Fruit fly (Drosophila melanogaster) whole organism, embryonic: ENCODE measurements around the gene CG3119.

Experiments
- ATbp ChIP-seq: fragments of 200-800 bp; sonication (Bioruptor generic); optimal IDR thresholded peaks from 2 replicates; lab custom pipeline; 2017; ENCODE audit warnings: missing biosample characterization, mild to moderate bottlenecking, missing genetic modification characterization, missing genetic modification reagents
- Adf1 ChIP-seq: fragments of 200-800 bp; sonication (Bioruptor generic); IDR thresholded peaks from 2 replicates; pipeline ENCODE4 v1.3.6; 2022; ENCODE audit warnings: missing biosample characterization, missing genetic modification characterization
- Atf-2 ChIP-seq: fragments of 200-800 bp; sonication (Bioruptor generic); optimal IDR thresholded peaks from 2 replicates; lab custom pipeline; 2016; ENCODE audit warnings: missing biosample characterization, missing genetic modification characterization
- BEAF-32 ChIP-seq: fragments of 200-800 bp; sonication (Bioruptor generic); optimal IDR thresholded peaks from 3 replicates; lab custom pipeline; 2017; ENCODE audit warnings: missing biosample characterization, missing genetic modification characterization, mild to moderate bottlenecking, moderate library complexity, missing genetic modification reagents
- CG10431 ChIP-seq: fragments of 200-800 bp; sonication (Bioruptor generic); optimal IDR thresholded peaks from 3 replicates; lab custom pipeline; 2018; ENCODE audit warnings: missing biosample characterization, mild to moderate bottlenecking, missing genetic modification characterization
- CG11456 ChIP-seq: fragments of 200-800 bp; sonication (Bioruptor generic); IDR thresholded peaks from 3 replicates; pipeline ENCODE4 v1.3.6; 2022; ENCODE audit warnings: missing biosample characterization, missing genetic modification characterization
- CG1233 ChIP-seq: fragments of 200-800 bp; sonication (Bioruptor generic); optimal IDR thresholded peaks from 4 replicates; lab custom pipeline; 2018; ENCODE audit warnings: missing biosample characterization, mild to moderate bottlenecking, missing genetic modification characterization
- CG12659 ChIP-seq: fragments of 200-800 bp; sonication (Bioruptor generic); optimal IDR thresholded peaks from 3 replicates; lab custom pipeline; 2017; ENCODE audit warnings: mild to moderate bottlenecking, missing biosample characterization, missing genetic modification reagents, missing genetic modification characterization
- CG13624 ChIP-seq: fragments of 200-800 bp; sonication (Bioruptor generic); optimal IDR thresholded peaks from 2 replicates; lab custom pipeline; 2016; ENCODE audit warnings: missing biosample characterization, missing genetic modification characterization
- CG1647 ChIP-seq: fragments of 200-800 bp; sonication (Bioruptor generic); optimal IDR thresholded peaks from 3 replicates; lab custom pipeline; 2016; ENCODE audit warnings: missing biosample characterization, missing genetic modification characterization
- CG16779 ChIP-seq: fragments of 200-800 bp; sonication (Bioruptor generic); IDR thresholded peaks from 2 replicates; pipeline ENCODE4 v1.3.6; 2022; ENCODE audit warnings: missing biosample characterization, missing genetic modification characterization
- CG17361 ChIP-seq: fragments of 200-800 bp; sonication (Bioruptor generic); IDR thresholded peaks from 3 replicates; pipeline ENCODE4 v1.3.6; 2022; ENCODE audit warnings: missing biosample characterization, missing genetic modification characterization
- CG17829 ChIP-seq: fragments of 200-800 bp; optimal IDR thresholded peaks from 2 replicates; lab custom pipeline; 2019; ENCODE audit warnings: missing biosample characterization, mild to moderate bottlenecking, missing genetic modification characterization, moderate library complexity
- CG2116 ChIP-seq: fragments of 200-800 bp; sonication (Bioruptor generic); optimal IDR thresholded peaks from 3 replicates; lab custom pipeline; 2018; ENCODE audit warnings: missing biosample characterization, mild to moderate bottlenecking, missing genetic modification characterization
- CG31224 ChIP-seq: fragments of 200-800 bp; sonication (Bioruptor generic); IDR thresholded peaks from 2 replicates; pipeline ENCODE4 v1.3.6; 2022; ENCODE audit warnings: missing biosample characterization, missing genetic modification characterization
- CG3163 ChIP-seq: fragments of 200-800 bp; sonication (Bioruptor generic); optimal IDR thresholded peaks from 3 replicates; lab custom pipeline; 2016; ENCODE audit warnings: missing biosample characterization, missing genetic modification characterization
- CG4360 ChIP-seq: fragments of 200-800 bp; sonication (Bioruptor generic); IDR thresholded peaks from 2 replicates; pipeline ENCODE4 v1.3.6; 2022; ENCODE audit warnings: missing biosample characterization, missing genetic modification characterization
- CG6272 ChIP-seq: fragments of 200-800 bp; sonication (Bioruptor generic); IDR thresholded peaks from 2 replicates; pipeline ENCODE4 v1.3.6; 2022; ENCODE audit warnings: missing biosample characterization, missing genetic modification characterization
- CG6654 ChIP-seq: fragments of 200-800 bp; sonication (Bioruptor generic); optimal IDR thresholded peaks from 2 replicates; lab custom pipeline; 2017; ENCODE audit warnings: missing biosample characterization, mild to moderate bottlenecking, missing genetic modification characterization
- CG6765 ChIP-seq: fragments of 200-800 bp; sonication (Bioruptor generic); optimal IDR thresholded peaks from 3 replicates; lab custom pipeline; 2017; ENCODE audit warnings: missing biosample characterization, mild to moderate bottlenecking, missing genetic modification characterization
- CG8089 ChIP-seq: fragments of 200-800 bp; sonication (Bioruptor generic); optimal IDR thresholded peaks from 3 replicates; lab custom pipeline; 2016; ENCODE audit warnings: missing biosample characterization, missing genetic modification characterization
- CG8281 ChIP-seq: fragments of 200-800 bp; sonication (Bioruptor generic); optimal IDR thresholded peaks from 2 replicates; lab custom pipeline; 2018; ENCODE audit warnings: missing biosample characterization, mild to moderate bottlenecking, missing genetic modification characterization, moderate library complexity
- CG8388 ChIP-seq: fragments of 200-800 bp; sonication (Bioruptor generic); optimal IDR thresholded peaks from 2 replicates; lab custom pipeline; 2019; ENCODE audit warnings: missing biosample characterization, mild to moderate bottlenecking, missing genetic modification characterization, moderate library complexity
- CG8944 ChIP-seq: fragments of 200-800 bp; sonication (Bioruptor generic); optimal IDR thresholded peaks from 3 replicates; lab custom pipeline; 2016; ENCODE audit warnings: missing biosample characterization, missing genetic modification characterization
- CG9876 ChIP-seq: fragments of 200-800 bp; sonication (Bioruptor generic); optimal IDR thresholded peaks from 2 replicates; lab custom pipeline; 2016; ENCODE audit warnings: missing biosample characterization, missing genetic modification characterization
- Camta ChIP-seq: fragments of 200-800 bp; sonication (Bioruptor generic); optimal IDR thresholded peaks from 2 replicates; lab custom pipeline; 2016; ENCODE audit warnings: missing biosample characterization, missing genetic modification characterization
- Chrac-16 ChIP-seq: fragments of 200-800 bp; sonication (Bioruptor generic); optimal IDR thresholded peaks from 3 replicates; lab custom pipeline; 2016; ENCODE audit warnings: missing biosample characterization, missing genetic modification characterization
- Elba2 ChIP-seq: fragments of 200-800 bp; sonication (Bioruptor generic); optimal IDR thresholded peaks from 3 replicates; lab custom pipeline; 2016; ENCODE audit warnings: missing biosample characterization, missing genetic modification characterization
- Ets65A ChIP-seq: fragments of 200-800 bp; sonication (Bioruptor generic); peaks from one replicate; lab custom pipeline; 2016; ENCODE audit warnings: missing biosample characterization, missing genetic modification characterization
- Fer2 ChIP-seq: fragments of 200-800 bp; sonication (Bioruptor generic); optimal IDR thresholded peaks from 2 replicates; lab custom pipeline; 2018; ENCODE audit warnings: missing biosample characterization, mild to moderate bottlenecking, missing genetic modification characterization, moderate library complexity
- GATAe ChIP-seq: fragments of 200-800 bp; sonication (Bioruptor generic); conservative IDR thresholded peaks from 2 replicates; pipeline ENCODE4 v1.3.6; 2022; ENCODE audit warnings: missing biosample characterization, missing genetic modification characterization
- Gsc ChIP-seq: fragments of 200-800 bp; sonication (Bioruptor generic); IDR thresholded peaks from 2 replicates; pipeline ENCODE4 v1.3.6; 2022; ENCODE audit warnings: missing biosample characterization, missing genetic modification characterization
- HLH3B ChIP-seq: fragments of 200-800 bp; sonication (Bioruptor generic); IDR thresholded peaks from 2 replicates; pipeline ENCODE4 v1.3.6; 2022; ENCODE audit warnings: missing biosample characterization, missing genetic modification characterization
- MTF-1 ChIP-seq: fragments of 200-800 bp; sonication (Bioruptor generic); optimal IDR thresholded peaks from 2 replicates; lab custom pipeline; 2018; ENCODE audit warnings: missing biosample characterization, mild to moderate bottlenecking, missing genetic modification characterization, borderline replicate concordance
- Myb ChIP-seq: fragments of 200-800 bp; sonication (Bioruptor generic); optimal IDR thresholded peaks from 2 replicates; lab custom pipeline; 2016; ENCODE audit warnings: missing biosample characterization, missing genetic modification characterization
- Nf-YC ChIP-seq: fragments of 200-800 bp; optimal IDR thresholded peaks from 3 replicates; lab custom pipeline; 2019; ENCODE audit warnings: missing biosample characterization, mild to moderate bottlenecking, missing genetic modification characterization, moderate library complexity
- Oaz ChIP-seq: fragments of 200-800 bp; sonication (Bioruptor generic); IDR thresholded peaks from 2 replicates; pipeline ENCODE4 v1.3.6; 2022; ENCODE audit warnings: missing biosample characterization, missing genetic modification characterization
- ap ChIP-seq: fragments of 200-800 bp; sonication (Bioruptor generic); IDR thresholded peaks from 2 replicates; pipeline ENCODE4 v1.3.6; 2022; ENCODE audit warnings: missing biosample characterization, missing genetic modification characterization
- ash1 ChIP-seq: fragments of 200-800 bp; sonication (Bioruptor generic); optimal IDR thresholded peaks from 2 replicates; lab custom pipeline; 2018; ENCODE audit warnings: missing biosample characterization, mild to moderate bottlenecking, missing genetic modification characterization
- chif ChIP-seq, 2 experiments: fragments of 200-800 bp; sonication (Bioruptor generic); optimal IDR thresholded peaks; 3 replicates each; lab custom pipeline; 2016; ENCODE audit warnings: missing biosample characterization in 2 of 2, missing genetic modification characterization in 2 of 2
- dan ChIP-seq: fragments of 200-800 bp; sonication (Bioruptor generic); IDR thresholded peaks from 2 replicates; pipeline ENCODE4 v1.3.6; 2022; ENCODE audit warnings: missing biosample characterization, missing genetic modification characterization
- disco-r ChIP-seq: fragments of 200-800 bp; sonication (Bioruptor generic); optimal IDR thresholded peaks from 2 replicates; lab custom pipeline; 2016; ENCODE audit warnings: missing biosample characterization, missing genetic modification characterization
- dmrt11E ChIP-seq: fragments of 200-800 bp; sonication (Bioruptor generic); optimal IDR thresholded peaks from 3 replicates; lab custom pipeline; 2018; ENCODE audit warnings: missing biosample characterization, mild to moderate bottlenecking, missing genetic modification characterization, moderate library complexity
- fd64A ChIP-seq: fragments of 200-800 bp; sonication (Bioruptor generic); optimal IDR thresholded peaks from 3 replicates; lab custom pipeline; 2018; ENCODE audit warnings: missing biosample characterization, mild to moderate bottlenecking, missing genetic modification characterization
- fu2 ChIP-seq: fragments of 200-800 bp; sonication (Bioruptor generic); optimal IDR thresholded peaks from 2 replicates; lab custom pipeline; 2016; ENCODE audit warnings: missing biosample characterization, missing genetic modification characterization
- ham ChIP-seq: fragments of 200-800 bp; sonication (Bioruptor generic); IDR thresholded peaks from 2 replicates; pipeline ENCODE4 v1.3.6; 2022; ENCODE audit warnings: missing biosample characterization, missing genetic modification characterization
- nau ChIP-seq: fragments of 200-800 bp; sonication (Bioruptor generic); optimal IDR thresholded peaks from 3 replicates; lab custom pipeline; 2017; ENCODE audit warnings: missing biosample characterization, mild to moderate bottlenecking, missing genetic modification characterization, missing genetic modification reagents
- onecut ChIP-seq: fragments of 200-800 bp; sonication (Bioruptor generic); IDR thresholded peaks from 2 replicates; pipeline ENCODE4 v1.3.6; 2022; ENCODE audit warnings: missing biosample characterization, missing genetic modification characterization
- ro ChIP-seq: fragments of 200-800 bp; sonication (Bioruptor generic); IDR thresholded peaks from 2 replicates; pipeline ENCODE4 v1.3.6; 2022; ENCODE audit warnings: missing biosample characterization, missing genetic modification characterization
- sc ChIP-seq, 3 experiments: fragments of >200 bp in 2 of 3; fragments of 200-800 bp in 1 of 3; sonication (Bioruptor generic) in 1 of 3; optimal IDR thresholded peaks; 2 replicates in 2 of 3; 3 replicates in 1 of 3; lab custom pipeline; 2017; ENCODE audit warnings: mild to moderate bottlenecking in 1 of 3, missing biosample characterization in 1 of 3, missing genetic modification characterization in 1 of 3, missing genetic modification reagents in 1 of 3
- sens-2 ChIP-seq: fragments of 200-800 bp; sonication (Bioruptor generic); IDR thresholded peaks from 2 replicates; pipeline ENCODE4 v1.3.6; 2022; ENCODE audit warnings: missing biosample characterization, missing genetic modification characterization
- sisA ChIP-seq: fragments of 200-800 bp; sonication (Bioruptor generic); IDR thresholded peaks from 2 replicates; pipeline ENCODE4 v1.3.6; 2022; ENCODE audit warnings: missing biosample characterization, missing genetic modification characterization

The CG3119 gene

dm6 chr2L:2864601-2865000, 27.0 kb upstream of the CG3119 start (continued):
- TF ChIP-seq CG8281, result no peak
- TF ChIP-seq ash1 (GFP tag; lab: Kevin White, UChicago), result no peak
- TF ChIP-seq CG11456 (GFP tag; lab: Robert Waterston, UW), result no peak
- no peak for TF ChIP-seq Myb
- no peak for TF ChIP-seq sens-2 (GFP tag; lab: Robert Waterston, UW)
- peak; percentile 18; the same call in 1 of the 2 replicates for TF ChIP-seq HLH3B (GFP tag; lab: Robert Waterston, UW)
- no peak for TF ChIP-seq Chrac-16 (GFP tag; lab: Kevin White, UChicago)
- peak; percentile 2 for TF ChIP-seq disco-r
- TF ChIP-seq Atf-2, result no peak
- no peak for TF ChIP-seq CG6654 (GFP tag; lab: Kevin White, UChicago)
- TF ChIP-seq BEAF-32 (GFP tag; lab: Kevin White, UChicago), result no peak
- TF ChIP-seq CG9876, result no peak
- no peak for TF ChIP-seq dan
- TF ChIP-seq CG16779 (GFP tag; lab: Robert Waterston, UW), result no peak
- TF ChIP-seq MTF-1 (GFP tag; lab: Kevin White, UChicago), result peak; percentile 34
- no peak for TF ChIP-seq CG17361 (GFP tag; lab: Robert Waterston, UW)
- TF ChIP-seq CG3163, result no peak
- no peak for TF ChIP-seq Gsc (GFP tag; lab: Robert Waterston, UW)
- TF ChIP-seq CG8089 (GFP tag; lab: Kevin White, UChicago), result no peak
- no peak for TF ChIP-seq GATAe
- no peak for TF ChIP-seq chif (GFP tag; optimal IDR thresholded peaks at IDR 0.05; lab: Kevin White, UChicago)
- peak; percentile 29 for TF ChIP-seq CG10431
- TF ChIP-seq onecut (GFP tag; lab: Robert Waterston, UW), result peak; percentile 42; the same call in 1 of the 2 replicates
- TF ChIP-seq sisA (GFP tag; lab: Robert Waterston, UW), result no peak
- no peak for TF ChIP-seq CG17829 (tag; lab: Kevin White, UChicago)
- no peak for TF ChIP-seq Ets65A (GFP tag; lab: Kevin White, UChicago)
- TF ChIP-seq CG13624 (GFP tag; lab: Kevin White, UChicago), result no peak
- no peak for TF ChIP-seq CG6272 (GFP tag; lab: Robert Waterston, UW)
- TF ChIP-seq CG2116, result no peak
- TF ChIP-seq Camta (GFP tag; lab: Kevin White, UChicago), result no peak
- peak; percentile 13 for TF ChIP-seq nau
- TF ChIP-seq ro (GFP tag; lab: Robert Waterston, UW), result no peak
- peak; percentile 70 for TF ChIP-seq ATbp (GFP tag; lab: Kevin White, UChicago)
- TF ChIP-seq Elba2, result no peak
- TF ChIP-seq sc (optimal IDR thresholded peaks at IDR 0.05; lab: Kevin White, UChicago), result no peak
- TF ChIP-seq sc (GFP tag; optimal IDR thresholded peaks at IDR 0.05; lab: Kevin White, UChicago), result no peak
- TF ChIP-seq ap, result no peak
- no peak for TF ChIP-seq ham (GFP tag; lab: Robert Waterston, UW)
- TF ChIP-seq CG8388 (GFP tag; lab: Kevin White, UChicago), result no peak
- no peak for TF ChIP-seq dmrt11E
- no peak for TF ChIP-seq Adf1 (GFP tag; lab: Robert Waterston, UW)
- no peak for TF ChIP-seq CG31224 (GFP tag; lab: Robert Waterston, UW)
- peak; percentile 24 for TF ChIP-seq CG12659
- no peak for TF ChIP-seq CG8944 (GFP tag; lab: Kevin White, UChicago)
- TF ChIP-seq CG1647 (GFP tag; lab: Kevin White, UChicago), result no peak
- peak; percentile 50 for TF ChIP-seq fd64A
- peak; percentile 30 for TF ChIP-seq CG1233 (GFP tag; lab: Kevin White, UChicago)
- no peak for TF ChIP-seq fu2 (GFP tag; lab: Kevin White, UChicago)
- no peak for TF ChIP-seq Fer2 (tag; lab: Kevin White, UChicago)
- TF ChIP-seq CG6765, result no peak
- no peak for TF ChIP-seq Nf-YC (tag; lab: Kevin White, UChicago)
- TF ChIP-seq CG4360, result no peak
- no peak for TF ChIP-seq Oaz (GFP tag; lab: Robert Waterston, UW)
